Worm (Caenorhabditis elegans): Measurements from ENCODE around the gene hlh-12.

Gene hlh-12

ce11 chrIV:8512679-8513078 is 33.4 kb upstream of the hlh-12 start, which contains the start of gene C09G4.4:
Gene C09G4.4, plus strand, starts transcription at chrIV:8512979.
- no peak for TF ChIP-seq skn-1 (tag; optimal IDR thresholded peaks at IDR 0.05)
- TF ChIP-seq ceh-82 (tag; optimal IDR thresholded peaks at IDR 0.05): no peak
- no peak for TF ChIP-seq nhr-28 (tag; optimal IDR thresholded peaks at IDR 0.05)
- TF ChIP-seq nfya-1 (tag; optimal IDR thresholded peaks at IDR 0.05; ENCODE audit: insufficient read depth): no peak
- TF ChIP-seq nhr-77 (tag; optimal IDR thresholded peaks at IDR 0.05): no peak
- TF ChIP-seq nhr-12 (tag; optimal IDR thresholded peaks at IDR 0.05): no peak
- no peak for TF ChIP-seq jun-1 (tag; optimal IDR thresholded peaks at IDR 0.05)
- TF ChIP-seq egl-27 (tag; optimal IDR thresholded peaks at IDR 0.05): no peak
- TF ChIP-seq lin-15B (tag; optimal IDR thresholded peaks at IDR 0.05): no peak
- no peak for TF ChIP-seq R02D3.7 (tag; optimal IDR thresholded peaks at IDR 0.05)
- no peak for TF ChIP-seq ceh-16 (tag; optimal IDR thresholded peaks at IDR 0.05)
- TF ChIP-seq aly-2 (tag; optimal IDR thresholded peaks at IDR 0.05): no peak
- no peak for TF ChIP-seq daf-12 (tag; optimal IDR thresholded peaks at IDR 0.05)
- TF ChIP-seq zag-1 (tag; optimal IDR thresholded peaks at IDR 0.05): no peak
- no peak for TF ChIP-seq elt-2 (tag; optimal IDR thresholded peaks at IDR 0.05)
- TF ChIP-seq snpc-4 (tag; optimal IDR thresholded peaks at IDR 0.05): no peak
- no peak for TF ChIP-seq elt-3 (tag; optimal IDR thresholded peaks at IDR 0.05)
- TF ChIP-seq ztf-11 (tag; optimal IDR thresholded peaks at IDR 0.05): no peak
- no peak for TF ChIP-seq nhr-43 (tag; optimal IDR thresholded peaks at IDR 0.05; ENCODE audit: poor library complexity, severe bottlenecking)
- TF ChIP-seq fkh-2 (tag; optimal IDR thresholded peaks at IDR 0.05): no peak

- TF ChIP-seq mml-1 (tag; optimal IDR thresholded peaks at IDR 0.05) (no peak), ceh-16 (tag; optimal IDR thresholded peaks at IDR 0.05) (no peak), tbx-2 (tag; optimal IDR thresholded peaks at IDR 0.05) (no peak), elt-3 (tag; optimal IDR thresholded peaks at IDR 0.05) (no peak), ZK546.5 (tag; optimal IDR thresholded peaks at IDR 0.05) (no peak), lin-39 (tag; optimal IDR thresholded peaks at IDR 0.05) (peak; percentile 11), R02D3.7 (tag; optimal IDR thresholded peaks at IDR 0.05) (no peak), elt-1 (tag; optimal IDR thresholded peaks at IDR 0.05) (no peak), ama-1 (optimal IDR thresholded peaks at IDR 0.05) (no peak), eor-1 (tag; optimal IDR thresholded peaks at IDR 0.05) (no peak), zag-1 (tag; optimal IDR thresholded peaks at IDR 0.05) (no peak), ceh-28 (tag; optimal IDR thresholded peaks at IDR 0.05) (no peak), nhr-25 (tag; optimal IDR thresholded peaks at IDR 0.05) (peak; percentile 22), nhr-67 (tag; optimal IDR thresholded peaks at IDR 0.05) (no peak), egl-5 (tag; optimal IDR thresholded peaks at IDR 0.05) (peak; percentile 55), nhr-12 (tag; optimal IDR thresholded peaks at IDR 0.05) (no peak), fkh-2 (tag; optimal IDR thresholded peaks at IDR 0.05) (no peak), nhr-76 (tag; optimal IDR thresholded peaks at IDR 0.05) (no peak), lin-15B (tag; optimal IDR thresholded peaks at IDR 0.05) (peak; percentile 49), ztf-11 (tag; optimal IDR thresholded peaks at IDR 0.05) (no peak), nhr-23 (tag; optimal IDR thresholded peaks at IDR 0.05) (no peak), mdl-1 (tag; optimal IDR thresholded peaks at IDR 0.05) (no peak), fos-1 (tag; optimal IDR thresholded peaks at IDR 0.05) (no peak), fkh-10 (GFP tag; optimal IDR thresholded peaks at IDR 0.05) (no peak), egl-27 (tag; optimal IDR thresholded peaks at IDR 0.05) (no peak), nhr-77 (tag; optimal IDR thresholded peaks at IDR 0.05) (no peak), nhr-28 (tag; optimal IDR thresholded peaks at IDR 0.05) (no peak), aly-2 (tag; optimal IDR thresholded peaks at IDR 0.05) (no peak), hmg-11 (tag; optimal IDR thresholded peaks at IDR 0.05) (peak; percentile 48), pha-4 (tag; optimal IDR thresholded peaks at IDR 0.05) (peak; percentile 65), sea-2 (GFP tag; optimal IDR thresholded peaks at IDR 0.05) (no peak), nhr-237 (tag; optimal IDR thresholded peaks at IDR 0.05) (no peak), unc-39 (tag; optimal IDR thresholded peaks at IDR 0.05) (no peak), ztf-4 (tag; optimal IDR thresholded peaks at IDR 0.05) (no peak), nfya-1 (tag; optimal IDR thresholded peaks at IDR 0.05; ENCODE audit: insufficient read depth) (peak; percentile 57), pqm-1 (tag; optimal IDR thresholded peaks at IDR 0.05) (no peak), elt-2 (tag; optimal IDR thresholded peaks at IDR 0.05) (no peak), skn-1 (tag; optimal IDR thresholded peaks at IDR 0.05) (no peak), nhr-43 (tag; optimal IDR thresholded peaks at IDR 0.05; ENCODE audit: poor library complexity, severe bottlenecking) (no peak), daf-12 (tag; optimal IDR thresholded peaks at IDR 0.05) (no peak)
These were observed 31.8 kb upstream of the hlh-12 start, which contains the start of gene mes-6 for ce11 chrIV:8511056-8511455. Gene mes-6, plus strand, starts transcription at chrIV:8511284.

Data from whole organism, L3 larva.